Worm (Caenorhabditis elegans) whole organism, early embryonic: ENCODE data around the gene T20D4.11.

Source experiments
- B0310.2 ChIP-seq: sonication (generic microtip); optimal IDR thresholded peaks from 2 replicates; lab custom pipeline; 2016; ENCODE audit warnings: mild to moderate bottlenecking, missing genetic modification characterization, missing compliant biosample characterization
- F13C5.2 ChIP-seq: sonication (generic microtip); optimal IDR thresholded peaks from 2 replicates; lab custom pipeline; 2017; ENCODE audit warnings: mild to moderate bottlenecking, missing genetic modification characterization, inconsistent platforms, missing compliant biosample characterization
- ama-1 ChIP-seq: fragments of 150-350 bp; optimal IDR thresholded peaks from 2 replicates; lab custom pipeline; 2014
- ceh-13 ChIP-seq: fragments of 200-800 bp; sonication (Bioruptor generic); optimal IDR thresholded peaks from 2 replicates; lab custom pipeline; 2018; ENCODE audit warnings: mild to moderate bottlenecking, missing genetic modification characterization, missing compliant biosample characterization
- ceh-36 ChIP-seq: sonication (generic microtip); optimal IDR thresholded peaks from 2 replicates; lab custom pipeline; 2016; ENCODE audit warnings: missing genetic modification characterization, inconsistent platforms, missing compliant biosample characterization
- ets-7 ChIP-seq: sonication (generic microtip); optimal IDR thresholded peaks from 2 replicates; lab custom pipeline; 2016; ENCODE audit warnings: missing genotype, missing genetic modification characterization, missing compliant biosample characterization
- flt-1 ChIP-seq: fragments of 200-800 bp; sonication (Bioruptor generic); IDR thresholded peaks from 2 replicates; pipeline ENCODE4 v1.3.6; 2022; ENCODE audit warnings: missing genetic modification characterization, missing compliant biosample characterization
- hmbx-1 ChIP-seq: sonication (generic microtip); optimal IDR thresholded peaks from 2 replicates; lab custom pipeline; 2016; ENCODE audit warnings: mild to moderate bottlenecking, missing genetic modification characterization, missing compliant biosample characterization
- hmg-4 ChIP-seq: fragments of 200-800 bp; sonication (Bioruptor generic); optimal IDR thresholded peaks from 2 replicates; lab custom pipeline; 2018; ENCODE audit warnings: mild to moderate bottlenecking, missing genetic modification characterization, missing compliant biosample characterization
- hnd-1 ChIP-seq: sonication (generic microtip); optimal IDR thresholded peaks from 2 replicates; lab custom pipeline; 2016; ENCODE audit warnings: missing genetic modification characterization, missing compliant biosample characterization
- scrt-1 ChIP-seq: fragments of 200-800 bp; sonication (Bioruptor generic); IDR thresholded peaks from 2 replicates; pipeline ENCODE4 v1.3.6; 2022; ENCODE audit warnings: missing genetic modification characterization, missing compliant biosample characterization
- tbx-11 ChIP-seq: fragments of 200-800 bp; sonication (Bioruptor generic); IDR thresholded peaks from 2 replicates; pipeline ENCODE4 v1.3.6; 2022; ENCODE audit warnings: missing genetic modification characterization, missing compliant biosample characterization

DNA sequence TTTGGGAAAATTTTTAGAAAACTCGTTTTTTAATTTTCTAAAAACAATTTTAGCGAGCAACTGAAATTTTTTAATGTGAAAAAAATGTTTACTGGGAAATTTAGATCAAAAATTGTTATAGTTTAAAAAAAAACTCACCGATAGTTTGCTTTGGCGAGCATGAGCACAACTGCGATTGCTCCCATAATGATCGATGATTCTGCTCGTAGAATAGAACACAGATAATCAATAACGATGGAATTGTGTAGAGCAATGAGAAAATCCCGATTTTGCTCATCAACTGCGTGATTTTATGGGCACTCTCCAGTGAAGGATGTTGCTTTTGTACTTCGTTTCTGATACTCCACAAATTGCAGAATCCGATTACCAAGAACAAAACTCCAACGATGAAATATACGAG lies 44.1 kb downstream of the T20D4.11 start:
- TF ChIP-seq ama-1 (no peak), hmg-4 (GFP tag; lab: Kevin White, UChicago) (no peak), ets-7 (tag; lab: Kevin White, UChicago) (no peak), scrt-1 (GFP tag; lab: Robert Waterston, UW) (no peak), B0310.2 (tag; lab: Kevin White, UChicago) (no peak), hnd-1 (tag; lab: Kevin White, UChicago) (no peak), ceh-36 (no peak), ceh-13 (GFP tag; lab: Kevin White, UChicago) (no peak), F13C5.2 (tag; lab: Kevin White, UChicago) (no peak), tbx-11 (GFP tag; lab: Robert Waterston, UW) (no peak), hmbx-1 (tag; lab: Kevin White, UChicago) (no peak), flt-1 (GFP tag; lab: Robert Waterston, UW) (no peak)
